Worm (Caenorhabditis elegans): ENCODE results near the gene ttr-42.
A peak's percentile ranks its signal among the peaks of the same experiment; 100 is the strongest.

The ttr-42 gene

DNA sequence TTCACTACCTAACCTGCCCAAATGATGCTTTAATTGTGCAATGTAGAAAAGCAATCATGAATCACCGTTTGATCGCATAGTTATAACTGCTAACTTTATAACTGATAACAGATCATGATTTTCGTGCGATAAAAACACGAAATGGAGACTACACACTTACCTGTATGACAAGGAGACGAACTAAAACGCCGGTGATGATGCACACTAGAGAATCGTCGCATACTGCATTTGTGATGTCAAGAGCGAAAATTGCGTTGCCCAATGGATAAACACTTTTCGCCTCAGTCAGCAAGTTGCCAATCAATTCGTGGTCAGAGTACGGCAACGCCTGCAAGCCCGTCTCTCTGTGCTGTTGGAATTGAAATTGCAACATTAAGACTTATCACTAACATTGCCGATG, 8.5 kb upstream of the ttr-42 start:
- TF ChIP-seq nhr-25 (tag; optimal IDR thresholded peaks at IDR 0.05; ENCODE audit: borderline replicate concordance, insufficient read depth): no peak
- TF ChIP-seq daf-19 (GFP tag; conservative IDR thresholded peaks at IDR 0.05): no peak
- no peak for TF ChIP-seq F37D6.2 (tag; optimal IDR thresholded peaks at IDR 0.05)
- no peak for TF ChIP-seq nhr-41 (GFP tag; IDR thresholded peaks at IDR 0.05)
- TF ChIP-seq aha-1 (tag): peak; percentile 86
- peak in 1 of 2 experiments; percentile 46 for TF ChIP-seq mdl-1 (tag; optimal IDR thresholded peaks at IDR 0.05)
- TF ChIP-seq mes-2 (tag; optimal IDR thresholded peaks at IDR 0.05; ENCODE audit: poor library complexity, severe bottlenecking): peak; percentile 15
- TF ChIP-seq duxl-1 (tag; optimal IDR thresholded peaks at IDR 0.05; ENCODE audit: poor library complexity): no peak
- no peak for TF ChIP-seq lin-39 (tag; optimal IDR thresholded peaks at IDR 0.05)
- TF ChIP-seq gei-8 (GFP tag; optimal IDR thresholded peaks at IDR 0.05): peak; percentile 75
- peak; percentile 91 for TF ChIP-seq dve-1 (tag; optimal IDR thresholded peaks at IDR 0.05; ENCODE audit: insufficient read depth)
- TF ChIP-seq egl-43 (GFP tag; IDR thresholded peaks at IDR 0.05): no peak
- TF ChIP-seq nhr-102 (tag; optimal IDR thresholded peaks at IDR 0.05): peak; percentile 82
- TF ChIP-seq ceh-44 (GFP tag; IDR thresholded peaks at IDR 0.05): no peak
- no peak for TF ChIP-seq Y75B8A.6 (GFP tag; IDR thresholded peaks at IDR 0.05)
- TF ChIP-seq nhr-10 (tag; optimal IDR thresholded peaks at IDR 0.05): peak; percentile 12
- TF ChIP-seq F10B5.3 (tag; optimal IDR thresholded peaks at IDR 0.05): no peak
- TF ChIP-seq saeg-2 (GFP tag; IDR thresholded peaks at IDR 0.05): no peak
- TF ChIP-seq spr-1 (tag; optimal IDR thresholded peaks at IDR 0.05): no peak
- no peak for TF ChIP-seq snpc-4 (tag; optimal IDR thresholded peaks at IDR 0.05)
- TF ChIP-seq zip-11 (GFP tag; IDR thresholded peaks at IDR 0.05): no peak
- TF ChIP-seq rbr-2 (tag; optimal IDR thresholded peaks at IDR 0.05): no peak
- no peak for TF ChIP-seq pha-4 (GFP tag; IDR thresholded peaks at IDR 0.05)
- TF ChIP-seq pha-4 (tag; optimal IDR thresholded peaks at IDR 0.05): no peak
- peak; percentile 48 for TF ChIP-seq T20F7.1 (GFP tag; optimal IDR thresholded peaks at IDR 0.05)
- TF ChIP-seq ceh-28 (tag; optimal IDR thresholded peaks at IDR 0.05): no peak
- no peak for TF ChIP-seq F44E2.7 (GFP tag; IDR thresholded peaks at IDR 0.05)
- no peak for TF ChIP-seq lin-29 (GFP tag; IDR thresholded peaks at IDR 0.05)
- TF ChIP-seq hlh-11 (tag; optimal IDR thresholded peaks at IDR 0.05): peak; percentile 93
- no peak for TF ChIP-seq aly-2 (tag; optimal IDR thresholded peaks at IDR 0.05)
- TF ChIP-seq php-3 (GFP tag; IDR thresholded peaks at IDR 0.05): peak; percentile 88
- no peak for TF ChIP-seq unc-130 (GFP tag; optimal IDR thresholded peaks at IDR 0.05)
- no peak for TF ChIP-seq sdz-12 (GFP tag; optimal IDR thresholded peaks at IDR 0.05)
- no peak for TF ChIP-seq lin-15B (tag; optimal IDR thresholded peaks at IDR 0.05)
- TF ChIP-seq snpc-1.2 (GFP tag; IDR thresholded peaks at IDR 0.05): no peak
- no peak for TF ChIP-seq zip-2 (tag; optimal IDR thresholded peaks at IDR 0.05)
- no peak for TF ChIP-seq unc-39 (tag; optimal IDR thresholded peaks at IDR 0.05)
- TF ChIP-seq nhr-48 (tag; optimal IDR thresholded peaks at IDR 0.05): peak; percentile 85
- peak; percentile 68; the same call in 1 of the 2 replicates for TF ChIP-seq mdt-29 (GFP tag; IDR thresholded peaks at IDR 0.05)
- peak; percentile 98 for TF ChIP-seq dmd-6 (GFP tag; IDR thresholded peaks at IDR 0.05)
- TF ChIP-seq zfp-2 (tag; optimal IDR thresholded peaks at IDR 0.05): no peak
- no peak for TF ChIP-seq D1046.2 (GFP tag; IDR thresholded peaks at IDR 0.05)
- no peak for TF ChIP-seq jun-1 (tag; optimal IDR thresholded peaks at IDR 0.05)
- no peak for TF ChIP-seq ces-1 (GFP tag; optimal IDR thresholded peaks at IDR 0.05)
- no peak for TF ChIP-seq ctbp-1 (GFP tag; IDR thresholded peaks at IDR 0.05)
- TF ChIP-seq dpl-1 (GFP tag; optimal IDR thresholded peaks at IDR 0.05): no peak
- TF ChIP-seq nhr-11 (tag; optimal IDR thresholded peaks at IDR 0.05): no peak
- TF ChIP-seq zag-1 (tag; optimal IDR thresholded peaks at IDR 0.05): no peak
- no peak for TF ChIP-seq cey-2 (tag; optimal IDR thresholded peaks at IDR 0.05; ENCODE audit: borderline replicate concordance, insufficient read depth)
- TF ChIP-seq ztf-7 (tag; optimal IDR thresholded peaks at IDR 0.05): no peak
- TF ChIP-seq arid-1 (GFP tag; conservative IDR thresholded peaks at IDR 0.05): no peak
- TF ChIP-seq R02D3.7 (tag; optimal IDR thresholded peaks at IDR 0.05): no peak

All from whole organism, L4 larva.